Worm (Caenorhabditis elegans) whole organism, L2 larva: ENCODE data around the gene pudl-2.
A peak's percentile ranks its signal among the peaks of the same experiment; 100 is the strongest.

Source experiments
- C34F6.9 ChIP-seq: fragments of 150-350 bp; optimal IDR thresholded peaks from 2 replicates; lab custom pipeline; 2014; ENCODE audit warnings: missing biosample characterization, missing genetic modification characterization
- F13H6.1 ChIP-seq: sonication (generic microtip); optimal IDR thresholded peaks from 2 replicates; lab custom pipeline; 2016; ENCODE audit warnings: missing genetic modification characterization, missing compliant biosample characterization
- R02D3.7 ChIP-seq: fragments of 150-350 bp; optimal IDR thresholded peaks from 2 replicates; lab custom pipeline; 2014; ENCODE audit warnings: missing biosample characterization, missing genetic modification characterization
- Y55F3AM.14 ChIP-seq: fragments of 200-800 bp; sonication (Bioruptor generic); optimal IDR thresholded peaks from 2 replicates; lab custom pipeline; 2018; ENCODE audit warnings: mild to moderate bottlenecking, missing genetic modification characterization, missing compliant biosample characterization
- ZK546.5 ChIP-seq: sonication (generic microtip); optimal IDR thresholded peaks from 2 replicates; lab custom pipeline; 2017; ENCODE audit warnings: missing biosample characterization, missing genetic modification characterization
- aly-2 ChIP-seq: fragments of 150-350 bp; optimal IDR thresholded peaks from 2 replicates; lab custom pipeline; 2014; ENCODE audit warnings: missing biosample characterization, missing genetic modification characterization
- ama-1 ChIP-seq: fragments of 150-350 bp; optimal IDR thresholded peaks from 2 replicates; lab custom pipeline; 2018; ENCODE audit warnings: inconsistent platforms
- blmp-1 ChIP-seq: sonication (generic microtip); optimal IDR thresholded peaks from 2 replicates; lab custom pipeline; 2017; ENCODE audit warnings: missing genetic modification characterization, mild to moderate bottlenecking, missing compliant biosample characterization, antibody characterized with exemption, moderate library complexity; ENCODE audit not compliant: insufficient read depth
- ceh-16 ChIP-seq: fragments of 150-350 bp; optimal IDR thresholded peaks from 2 replicates; lab custom pipeline; 2014; ENCODE audit warnings: missing biosample characterization, missing genetic modification characterization
- crh-2 ChIP-seq: sonication (generic microtip); optimal IDR thresholded peaks from 2 replicates; lab custom pipeline; 2017; ENCODE audit warnings: missing biosample characterization, missing genetic modification characterization
- dmd-4 ChIP-seq: sonication (generic microtip); optimal IDR thresholded peaks from 2 replicates; lab custom pipeline; 2017; ENCODE audit warnings: missing biosample characterization, missing genetic modification characterization
- egl-27 ChIP-seq: sonication (generic microtip); optimal IDR thresholded peaks from 3 replicates; lab custom pipeline; 2017; ENCODE audit warnings: missing biosample characterization, missing genetic modification reagents, missing genetic modification characterization
- elt-1 ChIP-seq: fragments of 150-350 bp; optimal IDR thresholded peaks from 2 replicates; lab custom pipeline; 2014; ENCODE audit warnings: missing biosample characterization, missing genetic modification characterization
- fos-1 ChIP-seq: fragments of 150-350 bp; optimal IDR thresholded peaks from 2 replicates; lab custom pipeline; 2014; ENCODE audit warnings: missing biosample characterization, missing genetic modification characterization
- gmeb-1 ChIP-seq: fragments of 150-350 bp; optimal IDR thresholded peaks from 2 replicates; lab custom pipeline; 2014; ENCODE audit warnings: missing biosample characterization, missing genetic modification characterization
- lin-11 ChIP-seq: fragments of 150-350 bp; sonication (generic microtip); optimal IDR thresholded peaks from 2 replicates; lab custom pipeline; 2014; ENCODE audit warnings: missing biosample characterization, missing genetic modification characterization, inconsistent platforms, mixed read lengths
- lin-13 ChIP-seq: fragments of 150-350 bp; optimal IDR thresholded peaks from 2 replicates; lab custom pipeline; 2014; ENCODE audit warnings: missing biosample characterization, missing genetic modification reagents, missing genetic modification characterization
- lin-39 ChIP-seq: fragments of 150-350 bp; optimal IDR thresholded peaks from 2 replicates; lab custom pipeline; 2014; ENCODE audit warnings: missing biosample characterization, missing genetic modification reagents, missing genetic modification characterization
- lsy-2 ChIP-seq, 2 experiments: fragments of 150-350 bp in 1 of 2; sonication (generic microtip) in 1 of 2; optimal IDR thresholded peaks; 2 replicates each; lab custom pipeline; 2014 to 2017; ENCODE audit warnings: missing biosample characterization in 2 of 2, missing genetic modification characterization in 2 of 2
- mab-5 ChIP-seq: fragments of 150-350 bp; optimal IDR thresholded peaks from 2 replicates; lab custom pipeline; 2014; ENCODE audit warnings: missing biosample characterization, missing genetic modification characterization
- mbf-1 ChIP-seq: sonication (generic microtip); optimal IDR thresholded peaks from 2 replicates; lab custom pipeline; 2017; ENCODE audit warnings: missing biosample characterization, missing genetic modification characterization
- mdl-1 ChIP-seq, 2 experiments: fragments of 150-350 bp in 1 of 2; sonication (generic microtip) in 1 of 2; optimal IDR thresholded peaks; 2 replicates each; lab custom pipeline; 2017; ENCODE audit warnings: missing biosample characterization in 2 of 2, missing genetic modification characterization in 2 of 2
- nhr-10 ChIP-seq: sonication (generic microtip); optimal IDR thresholded peaks from 2 replicates; lab custom pipeline; 2017; ENCODE audit warnings: missing biosample characterization, missing genetic modification characterization
- nhr-12 ChIP-seq: fragments of 150-350 bp; optimal IDR thresholded peaks from 2 replicates; lab custom pipeline; 2014; ENCODE audit warnings: missing biosample characterization, missing genetic modification characterization
- nhr-129 ChIP-seq: fragments of 150-350 bp; optimal IDR thresholded peaks from 2 replicates; lab custom pipeline; 2014; ENCODE audit warnings: missing biosample characterization, missing genetic modification characterization
- nhr-21 ChIP-seq: fragments of 150-350 bp; optimal IDR thresholded peaks from 2 replicates; lab custom pipeline; 2014; ENCODE audit warnings: missing biosample characterization, missing genetic modification characterization
- nhr-23 ChIP-seq: fragments of 150-350 bp; optimal IDR thresholded peaks from 2 replicates; lab custom pipeline; 2014; ENCODE audit warnings: missing biosample characterization, missing genetic modification reagents, missing genetic modification characterization
- nhr-6 ChIP-seq: fragments of 150-350 bp; optimal IDR thresholded peaks from 2 replicates; lab custom pipeline; 2014; ENCODE audit warnings: missing biosample characterization, missing genetic modification characterization
- nhr-77 ChIP-seq: fragments of 150-350 bp; optimal IDR thresholded peaks from 2 replicates; lab custom pipeline; 2014; ENCODE audit warnings: missing biosample characterization, missing genetic modification characterization
- sem-4 ChIP-seq: fragments of 150-350 bp; optimal IDR thresholded peaks from 2 replicates; lab custom pipeline; 2014; ENCODE audit warnings: missing biosample characterization, missing genetic modification reagents, missing genetic modification characterization
- skn-1 ChIP-seq: sonication (generic microtip); optimal IDR thresholded peaks from 2 replicates; lab custom pipeline; 2017; ENCODE audit warnings: missing biosample characterization, missing genetic modification characterization
- sma-3 ChIP-seq: sonication (generic microtip); optimal IDR thresholded peaks from 2 replicates; lab custom pipeline; 2016; ENCODE audit warnings: missing genetic modification reagents, missing genetic modification characterization, missing compliant biosample characterization
- sma-9 ChIP-seq, 2 experiments: fragments of 150-350 bp in 1 of 2; sonication (generic microtip) in 1 of 2; optimal IDR thresholded peaks; 2 replicates each; lab custom pipeline; 2014 to 2016; ENCODE audit warnings: missing genetic modification characterization in 2 of 2, mild to moderate bottlenecking in 1 of 2, missing biosample characterization in 1 of 2, missing compliant biosample characterization in 1 of 2, missing genetic modification reagents in 1 of 2, moderate library complexity in 1 of 2
- snpc-4 ChIP-seq: fragments of 150-350 bp; optimal IDR thresholded peaks from 2 replicates; lab custom pipeline; 2014; ENCODE audit warnings: missing biosample characterization, missing genetic modification characterization
- unc-39 ChIP-seq: fragments of 150-350 bp; optimal IDR thresholded peaks from 2 replicates; lab custom pipeline; 2014; ENCODE audit warnings: missing biosample characterization, missing genetic modification characterization
- unc-55 ChIP-seq: fragments of 150-350 bp; sonication (generic microtip); optimal IDR thresholded peaks from 3 replicates; lab custom pipeline; 2014; ENCODE audit warnings: missing biosample characterization, missing genetic modification reagents, missing genetic modification characterization
- unc-62 ChIP-seq: fragments of 150-350 bp; optimal IDR thresholded peaks from 2 replicates; lab custom pipeline; 2014; ENCODE audit warnings: missing biosample characterization, missing genetic modification reagents, missing genetic modification characterization
- ztf-11 ChIP-seq: sonication (generic microtip); optimal IDR thresholded peaks from 2 replicates; lab custom pipeline; 2017; ENCODE audit warnings: missing biosample characterization, missing genetic modification characterization
- ztf-4 ChIP-seq: fragments of 150-350 bp; optimal IDR thresholded peaks from 2 replicates; lab custom pipeline; 2014; ENCODE audit warnings: missing biosample characterization, missing genetic modification characterization

The pudl-2 gene

DNA sequence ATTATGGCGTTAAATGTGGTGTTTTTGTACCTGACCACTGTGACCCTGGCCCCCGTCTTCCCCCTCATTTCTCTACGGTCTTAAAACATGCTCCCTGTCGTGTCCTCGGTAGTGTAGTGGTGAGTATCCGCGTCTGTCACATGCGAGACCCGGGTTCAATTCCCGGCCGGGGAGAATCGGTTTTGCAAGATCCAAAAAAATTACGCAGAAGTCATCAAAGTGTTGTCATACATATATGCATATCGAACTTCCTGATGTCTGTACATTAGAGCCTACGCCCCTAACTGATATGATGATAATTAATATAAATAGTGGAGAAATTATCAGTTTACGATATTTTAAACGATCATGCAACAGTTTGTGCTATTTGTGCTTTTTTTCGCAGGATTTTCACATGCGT is 29.1 kb upstream of the pudl-2 start, which contains the start of gene Y54G2A.45:
Y54G2A.45 (plus strand) TSS at position 333 of the 400 bp plus-strand sequence.
- TF ChIP-seq crh-2 (tag; lab: Kevin White, UChicago) (peak; percentile 62), sma-3 (GFP tag; lab: Kevin White, UChicago) (peak; percentile 19), mab-5 (no peak), R02D3.7 (no peak), C34F6.9 (tag; lab: Kevin White, UChicago) (no peak), skn-1 (tag; lab: Kevin White, UChicago) (peak; percentile 41), ztf-11 (tag; lab: Kevin White, UChicago) (no peak), unc-62 (no peak), ztf-4 (tag; lab: Kevin White, UChicago) (no peak), elt-1 (no peak), gmeb-1 (tag; lab: Kevin White, UChicago) (peak; percentile 42), Y55F3AM.14 (GFP tag; lab: Kevin White, UChicago) (peak; percentile 11), F13H6.1 (tag; lab: Kevin White, UChicago) (peak; percentile 23), aly-2 (tag; lab: Kevin White, UChicago) (no peak), nhr-129 (tag; lab: Kevin White, UChicago) (peak; percentile 16), nhr-12 (tag; lab: Kevin White, UChicago) (no peak), lin-13 (GFP tag; lab: Kevin White, UChicago) (peak; percentile 28), unc-55 (GFP tag; lab: Kevin White, UChicago) (peak; percentile 37), fos-1 (tag; lab: Kevin White, UChicago) (peak; percentile 90), lsy-2 (tag; optimal IDR thresholded peaks at IDR 0.05; lab: Kevin White, UChicago) (peak in 1 of 2 experiments; percentile 48), mbf-1 (tag; lab: Kevin White, UChicago) (no peak), nhr-21 (tag; lab: Kevin White, UChicago) (no peak), sem-4 (tag; lab: Kevin White, UChicago) (no peak), sma-9 (GFP tag; optimal IDR thresholded peaks at IDR 0.05; lab: Kevin White, UChicago) (peak; percentile 16), sma-9 (tag; optimal IDR thresholded peaks at IDR 0.05; lab: Kevin White, UChicago) (no peak)

DNA sequence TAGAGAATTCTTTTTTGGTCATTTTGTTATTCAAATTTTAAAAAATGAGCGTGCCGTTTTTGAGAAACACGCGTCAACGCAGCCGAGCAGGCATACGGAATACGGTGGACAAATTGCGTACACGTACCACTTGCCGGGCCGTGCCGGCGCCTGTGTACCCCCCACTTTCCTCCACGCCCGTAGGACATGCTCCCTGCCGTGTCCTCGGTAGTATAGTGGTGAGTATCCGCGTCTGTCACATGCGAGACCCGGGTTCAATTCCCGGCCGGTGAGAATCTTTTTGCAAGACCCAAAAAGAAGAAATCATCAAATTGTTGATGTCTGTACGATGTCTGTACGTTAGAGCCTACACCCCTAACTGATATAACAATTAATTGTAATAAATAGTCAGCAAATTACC is 26.5 kb upstream of the pudl-2 start:
- TF ChIP-seq ztf-4 (tag; lab: Kevin White, UChicago) (no peak), ztf-11 (tag; lab: Kevin White, UChicago) (no peak), aly-2 (tag; lab: Kevin White, UChicago) (no peak), nhr-129 (tag; lab: Kevin White, UChicago) (no peak), C34F6.9 (tag; lab: Kevin White, UChicago) (no peak), nhr-10 (no peak), sma-3 (GFP tag; lab: Kevin White, UChicago) (no peak), elt-1 (no peak), nhr-21 (tag; lab: Kevin White, UChicago) (no peak)
- TF ChIP-seq, all 48 proteins: peak for 0

DNA sequence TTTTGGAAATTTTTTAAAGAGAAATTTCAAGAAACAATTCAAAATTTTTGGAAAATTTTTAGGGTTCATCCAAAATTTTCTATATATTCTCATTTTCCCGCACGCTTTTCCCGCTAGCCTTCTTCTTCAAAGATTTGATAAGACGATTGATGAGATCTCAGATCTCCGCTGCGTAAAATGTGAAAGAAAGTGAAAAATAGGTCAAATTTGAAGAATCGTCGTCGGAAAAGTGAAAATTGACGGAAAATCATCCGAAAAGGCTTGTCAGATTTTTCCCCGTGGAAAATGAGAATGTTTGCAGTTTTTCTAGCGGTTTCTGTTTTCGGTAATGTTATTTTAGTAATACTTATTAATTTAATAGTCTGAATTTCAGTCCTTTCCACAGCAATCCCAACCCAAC is 25.4 kb upstream of the pudl-2 start, which contains the start of gene Y54G2A.76:
Y54G2A.76 (plus strand) TSS at position 203 of the 400 bp plus-strand sequence.
- TF ChIP-seq unc-39 (tag; lab: Kevin White, UChicago) (no peak), fos-1 (tag; lab: Kevin White, UChicago) (no peak), mbf-1 (tag; lab: Kevin White, UChicago) (no peak), skn-1 (tag; lab: Kevin White, UChicago) (no peak), lin-13 (GFP tag; lab: Kevin White, UChicago) (no peak), ceh-16 (tag; lab: Kevin White, UChicago) (no peak), nhr-77 (no peak), mdl-1 (tag; optimal IDR thresholded peaks at IDR 0.05; lab: Kevin White, UChicago) (no peak), lin-11 (tag; lab: Kevin White, UChicago) (no peak), ztf-11 (tag; lab: Kevin White, UChicago) (no peak), aly-2 (tag; lab: Kevin White, UChicago) (no peak), mab-5 (no peak), nhr-10 (no peak), dmd-4 (tag; lab: Kevin White, UChicago) (no peak), gmeb-1 (tag; lab: Kevin White, UChicago) (no peak)

DNA sequence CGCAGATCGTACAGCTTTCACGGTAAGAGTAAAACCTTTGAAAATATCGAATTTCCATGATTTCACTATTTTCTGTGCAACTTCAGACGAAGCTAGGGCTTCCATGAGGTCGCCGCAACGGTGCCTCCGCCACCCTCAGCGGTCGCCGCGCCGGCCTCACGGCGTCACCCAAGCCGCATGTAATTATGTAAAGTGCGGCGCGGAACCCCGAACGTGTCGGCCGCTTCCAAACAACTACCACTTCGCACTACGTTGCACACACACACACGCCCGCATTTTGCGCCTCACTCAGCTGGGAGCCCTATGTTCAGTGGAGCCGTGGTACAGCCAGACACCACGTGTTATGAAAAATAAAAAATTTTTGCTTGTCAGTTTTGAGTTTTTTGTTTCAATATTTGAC is 17.6 kb upstream of the pudl-2 start:
- TF ChIP-seq nhr-12 (tag; lab: Kevin White, UChicago) (no peak), egl-27 (tag; lab: Kevin White, UChicago) (no peak), nhr-6 (tag; lab: Kevin White, UChicago) (no peak), nhr-10 (no peak), ZK546.5 (no peak), nhr-23 (no peak), F13H6.1 (tag; lab: Kevin White, UChicago) (no peak), snpc-4 (no peak), lin-11 (tag; lab: Kevin White, UChicago) (no peak), ama-1 (lab: Kevin White, UChicago) (no peak), lin-39 (no peak), elt-1 (no peak), unc-62 (no peak), blmp-1 (tag; lab: Kevin White, UChicago) (no peak), lin-13 (GFP tag; lab: Kevin White, UChicago) (no peak), nhr-21 (tag; lab: Kevin White, UChicago) (no peak), ceh-16 (tag; lab: Kevin White, UChicago) (no peak), dmd-4 (tag; lab: Kevin White, UChicago) (no peak), crh-2 (tag; lab: Kevin White, UChicago) (no peak), aly-2 (tag; lab: Kevin White, UChicago) (no peak)
